Worm (Caenorhabditis elegans) whole organism, late embryonic: Measurements from ENCODE around the gene B0507.2.

Source experiments
- ama-1 ChIP-seq: fragments of 150-350 bp; optimal IDR thresholded peaks from 2 replicates; lab custom pipeline; 2014
- elt-2 ChIP-seq: sonication (generic microtip); optimal IDR thresholded peaks from 2 replicates; lab custom pipeline; 2016; ENCODE audit warnings: missing genetic modification reagents, missing genetic modification characterization, missing compliant biosample characterization
- fkh-10 ChIP-seq: fragments of 150-350 bp; optimal IDR thresholded peaks from 2 replicates; lab custom pipeline; 2014; ENCODE audit warnings: missing biosample characterization, missing genetic modification reagents, missing genetic modification characterization
- nfya-1 ChIP-seq: sonication (generic microtip); optimal IDR thresholded peaks from 2 replicates; lab custom pipeline; 2017; ENCODE audit warnings: missing genetic modification characterization, mild to moderate bottlenecking, missing compliant biosample characterization, antibody characterized with exemption, moderate library complexity
- nhr-11 ChIP-seq: fragments of 150-350 bp; optimal IDR thresholded peaks from 2 replicates; lab custom pipeline; 2014; ENCODE audit warnings: missing biosample characterization, missing genetic modification characterization
- nhr-232 ChIP-seq: sonication (generic microtip); optimal IDR thresholded peaks from 2 replicates; lab custom pipeline; 2016; ENCODE audit warnings: missing genetic modification characterization, missing compliant biosample characterization
- pha-4 ChIP-seq: fragments of 150-350 bp; optimal IDR thresholded peaks from 2 replicates; lab custom pipeline; 2018; ENCODE audit warnings: missing biosample characterization, missing genetic modification reagents, missing genetic modification characterization
- pqm-1 ChIP-seq: sonication (generic microtip); optimal IDR thresholded peaks from 2 replicates; lab custom pipeline; 2016; ENCODE audit warnings: missing genetic modification characterization, missing compliant biosample characterization
- sox-4 ChIP-seq: sonication (generic microtip); optimal IDR thresholded peaks from 2 replicates; lab custom pipeline; 2017; ENCODE audit warnings: mild to moderate bottlenecking, missing genetic modification characterization, inconsistent platforms, missing compliant biosample characterization
- tbx-2 ChIP-seq: sonication (generic microtip); optimal IDR thresholded peaks from 2 replicates; lab custom pipeline; 2016; ENCODE audit warnings: missing genetic modification characterization, missing compliant biosample characterization
- unc-42 ChIP-seq: sonication (generic microtip); optimal IDR thresholded peaks from 2 replicates; lab custom pipeline; 2016; ENCODE audit warnings: missing genotype, missing genetic modification characterization, missing compliant biosample characterization
- unc-55 ChIP-seq: sonication (generic microtip); optimal IDR thresholded peaks from 2 replicates; lab custom pipeline; 2017; ENCODE audit warnings: missing biosample characterization, missing genetic modification reagents, missing genetic modification characterization
- unc-86 ChIP-seq: sonication (generic microtip); optimal IDR thresholded peaks from 2 replicates; lab custom pipeline; 2016; ENCODE audit warnings: missing genetic modification characterization, missing compliant biosample characterization

ce11 chrV:8727077-8727476, 47.1 kb upstream of the B0507.2 start, which contains the start of gene ZC196.9:
- TF ChIP-seq elt-2 (tag; lab: Kevin White, UChicago) (no peak), nhr-11 (tag; lab: Kevin White, UChicago) (no peak), pha-4 (tag; lab: Kevin White, UChicago) (no peak), tbx-2 (tag; lab: Kevin White, UChicago) (no peak), nfya-1 (tag; lab: Kevin White, UChicago) (no peak), ama-1 (lab: Kevin White, UChicago) (no peak), fkh-10 (GFP tag; lab: Kevin White, UChicago) (no peak), nhr-232 (tag; lab: Kevin White, UChicago) (no peak), sox-4 (no peak), unc-86 (tag; lab: Kevin White, UChicago) (no peak), pqm-1 (no peak), unc-42 (no peak), unc-55 (GFP tag; lab: Kevin White, UChicago) (no peak)
